Fruit fly (Drosophila melanogaster) whole organism, pupa: ENCODE data around the gene CG13699.

Experiments used
- CG10348 ChIP-seq: fragments of 200-800 bp; sonication (Bioruptor generic); IDR thresholded peaks from 2 replicates; pipeline ENCODE4 v1.3.6; 2022; ENCODE audit warnings: missing biosample characterization, missing genetic modification characterization
- CG12605 ChIP-seq: fragments of 200-800 bp; sonication (Bioruptor generic); IDR thresholded peaks from 2 replicates; pipeline ENCODE4 v1.3.6; 2022; ENCODE audit warnings: missing biosample characterization, missing genetic modification characterization
- CG13204 ChIP-seq: fragments of 200-800 bp; sonication (Bioruptor generic); optimal IDR thresholded peaks from 2 replicates; lab custom pipeline; 2018; ENCODE audit warnings: missing biosample characterization, mild to moderate bottlenecking, missing genetic modification characterization, moderate library complexity
- CG14655 ChIP-seq: fragments of 200-800 bp; sonication (Bioruptor generic); optimal IDR thresholded peaks from 3 replicates; lab custom pipeline; 2017; ENCODE audit warnings: mild to moderate bottlenecking, missing biosample characterization, missing genetic modification reagents, missing genetic modification characterization
- CG15710 ChIP-seq: fragments of 200-800 bp; sonication (Bioruptor generic); optimal IDR thresholded peaks from 2 replicates; lab custom pipeline; 2018; ENCODE audit warnings: missing biosample characterization, mild to moderate bottlenecking, missing genetic modification characterization, moderate library complexity
- CG17806 ChIP-seq: fragments of 200-800 bp; sonication (Bioruptor generic); optimal IDR thresholded peaks from 2 replicates; lab custom pipeline; 2018; ENCODE audit warnings: missing biosample characterization, mild to moderate bottlenecking, missing genetic modification characterization, moderate library complexity
- CG32121 ChIP-seq: fragments of 200-800 bp; sonication (Bioruptor generic); IDR thresholded peaks from 2 replicates; pipeline ENCODE4 v1.3.6; 2022; ENCODE audit warnings: missing biosample characterization, missing genetic modification characterization
- CG34367 ChIP-seq: fragments of 200-800 bp; sonication (Bioruptor generic); optimal IDR thresholded peaks from 2 replicates; lab custom pipeline; 2018; ENCODE audit warnings: missing biosample characterization, mild to moderate bottlenecking, missing genetic modification characterization
- CG4496 ChIP-seq: fragments of 200-800 bp; sonication (Bioruptor generic); IDR thresholded peaks from 3 replicates; pipeline ENCODE4 v1.3.6; 2022; ENCODE audit warnings: missing biosample characterization, missing genetic modification characterization
- CG8159 ChIP-seq: fragments of 200-800 bp; sonication (Bioruptor generic); optimal IDR thresholded peaks from 3 replicates; lab custom pipeline; 2018; ENCODE audit warnings: missing biosample characterization, mild to moderate bottlenecking, missing genetic modification characterization, moderate library complexity
- CG8301 ChIP-seq: fragments of 200-800 bp; sonication (Bioruptor generic); optimal IDR thresholded peaks from 2 replicates; lab custom pipeline; 2018; ENCODE audit warnings: missing biosample characterization, mild to moderate bottlenecking, missing genetic modification characterization
- CG9948 ChIP-seq: fragments of 200-800 bp; sonication (Bioruptor generic); optimal IDR thresholded peaks from 2 replicates; lab custom pipeline; 2018; ENCODE audit warnings: missing biosample characterization, mild to moderate bottlenecking, missing genetic modification characterization, moderate library complexity
- D1 ChIP-seq: fragments of 200-800 bp; sonication (Bioruptor generic); optimal IDR thresholded peaks from 2 replicates; lab custom pipeline; 2018; ENCODE audit warnings: missing biosample characterization, mild to moderate bottlenecking, missing genetic modification characterization, moderate library complexity
- EcR ChIP-seq: fragments of 200-800 bp; sonication (Bioruptor generic); optimal IDR thresholded peaks from 3 replicates; lab custom pipeline; 2019; ENCODE audit warnings: missing biosample characterization, missing genetic modification characterization, mild to moderate bottlenecking, moderate library complexity, missing genetic modification reagents
- Ets98B ChIP-seq: fragments of 200-800 bp; sonication (Bioruptor generic); IDR thresholded peaks from 2 replicates; pipeline ENCODE4 v1.3.6; 2022; ENCODE audit warnings: missing biosample characterization, missing genetic modification characterization
- Pif1A ChIP-seq: fragments of 200-800 bp; sonication (Bioruptor generic); optimal IDR thresholded peaks from 3 replicates; lab custom pipeline; 2016; ENCODE audit warnings: missing biosample characterization, missing genetic modification characterization
- Pif1B ChIP-seq: fragments of 200-800 bp; sonication (Bioruptor generic); optimal IDR thresholded peaks from 3 replicates; lab custom pipeline; 2016; ENCODE audit warnings: missing biosample characterization, missing genetic modification characterization
- Snoo ChIP-seq: fragments of 200-800 bp; sonication (Bioruptor generic); optimal IDR thresholded peaks from 3 replicates; lab custom pipeline; 2017; ENCODE audit warnings: missing biosample characterization, mild to moderate bottlenecking, missing genetic modification characterization, inconsistent platforms
- fd96Ca ChIP-seq: fragments of 200-800 bp; sonication (Bioruptor generic); IDR thresholded peaks from 3 replicates; pipeline ENCODE4 v1.3.6; 2022; ENCODE audit warnings: missing biosample characterization, missing genetic modification characterization
- gl ChIP-seq: fragments of 200-800 bp; sonication (Bioruptor generic); optimal IDR thresholded peaks from 2 replicates; lab custom pipeline; 2018; ENCODE audit warnings: missing biosample characterization, mild to moderate bottlenecking, missing genetic modification characterization
- rn ChIP-seq: fragments of 200-800 bp; sonication (Bioruptor generic); IDR thresholded peaks from 2 replicates; pipeline ENCODE4 v1.3.6; 2022; ENCODE audit warnings: missing biosample characterization, missing genetic modification characterization

The CG13699 gene

dm6 chr3L:18139184-18139629, 23.1 kb downstream of the CG13699 start, which contains the start of gene geko:
TSS of gene geko (plus strand) at chr3L:18139402.
- TF ChIP-seq Pif1A (peak; percentile 32), rn (GFP tag; lab: Robert Waterston, UW) (no peak), CG9948 (tag; lab: Kevin White, UChicago) (no peak), D1 (tag; lab: Kevin White, UChicago) (no peak), Ets98B (GFP tag; lab: Robert Waterston, UW) (peak; percentile 63; the same call in 1 of the 2 replicates), CG15710 (no peak), CG13204 (GFP tag; lab: Kevin White, UChicago) (no peak), CG4496 (GFP tag; lab: Robert Waterston, UW) (peak; percentile 62), EcR (GFP tag; lab: Kevin White, UChicago) (peak; percentile 85), Pif1B (GFP tag; lab: Kevin White, UChicago) (peak; percentile 24), CG32121 (GFP tag; lab: Robert Waterston, UW) (peak; percentile 55; the same call in 1 of the 2 replicates), CG12605 (GFP tag; lab: Robert Waterston, UW) (peak; percentile 18; the same call in 1 of the 2 replicates), CG17806 (tag; lab: Kevin White, UChicago) (no peak)

dm6 chr3L:18138280-18138679, 24.0 kb downstream of the CG13699 start:
- TF ChIP-seq CG13204 (GFP tag; lab: Kevin White, UChicago) (no peak), EcR (GFP tag; lab: Kevin White, UChicago) (no peak), rn (GFP tag; lab: Robert Waterston, UW) (no peak), fd96Ca (GFP tag; lab: Robert Waterston, UW) (no peak), Snoo (no peak), CG32121 (GFP tag; lab: Robert Waterston, UW) (no peak), CG15710 (no peak), D1 (tag; lab: Kevin White, UChicago) (no peak), CG10348 (GFP tag; lab: Robert Waterston, UW) (no peak), CG34367 (no peak), CG8159 (tag; lab: Kevin White, UChicago) (no peak), CG9948 (tag; lab: Kevin White, UChicago) (no peak), CG17806 (tag; lab: Kevin White, UChicago) (no peak), Ets98B (GFP tag; lab: Robert Waterston, UW) (no peak)

dm6 chr3L:18137197-18137596, 25.1 kb downstream of the CG13699 start:
- 0 out of 2 replicates have a peak, but pooled peaks have one; percentile 7 for TF ChIP-seq CG10348 (GFP tag; lab: Robert Waterston, UW)
- no peak for TF ChIP-seq Ets98B (GFP tag; lab: Robert Waterston, UW)
- peak; percentile 22 for TF ChIP-seq CG9948 (tag; lab: Kevin White, UChicago)
- peak; percentile 21 for TF ChIP-seq EcR (GFP tag; lab: Kevin White, UChicago)
- TF ChIP-seq CG32121 (GFP tag; lab: Robert Waterston, UW) = no peak
- no peak for TF ChIP-seq CG12605 (GFP tag; lab: Robert Waterston, UW)
- TF ChIP-seq CG13204 (GFP tag; lab: Kevin White, UChicago) = no peak
- peak; percentile 41 for TF ChIP-seq CG17806 (tag; lab: Kevin White, UChicago)
- no peak for TF ChIP-seq gl (tag; lab: Kevin White, UChicago)
- no peak for TF ChIP-seq CG4496 (GFP tag; lab: Robert Waterston, UW)
- TF ChIP-seq Snoo = peak; percentile 55
- peak; percentile 49 for TF ChIP-seq Pif1B (GFP tag; lab: Kevin White, UChicago)
- peak; percentile 22 for TF ChIP-seq CG14655 (GFP tag; lab: Kevin White, UChicago)
- peak; percentile 43 for TF ChIP-seq CG15710
- peak; percentile 31 for TF ChIP-seq Pif1A
- TF ChIP-seq CG34367 = peak; percentile 12
- TF ChIP-seq rn (GFP tag; lab: Robert Waterston, UW) = no peak
- TF ChIP-seq CG8301 (tag; lab: Kevin White, UChicago) = no peak
- TF ChIP-seq CG8159 (tag; lab: Kevin White, UChicago) = peak; percentile 59
- no peak for TF ChIP-seq D1 (tag; lab: Kevin White, UChicago)
- no peak for TF ChIP-seq fd96Ca (GFP tag; lab: Robert Waterston, UW)

DNA sequence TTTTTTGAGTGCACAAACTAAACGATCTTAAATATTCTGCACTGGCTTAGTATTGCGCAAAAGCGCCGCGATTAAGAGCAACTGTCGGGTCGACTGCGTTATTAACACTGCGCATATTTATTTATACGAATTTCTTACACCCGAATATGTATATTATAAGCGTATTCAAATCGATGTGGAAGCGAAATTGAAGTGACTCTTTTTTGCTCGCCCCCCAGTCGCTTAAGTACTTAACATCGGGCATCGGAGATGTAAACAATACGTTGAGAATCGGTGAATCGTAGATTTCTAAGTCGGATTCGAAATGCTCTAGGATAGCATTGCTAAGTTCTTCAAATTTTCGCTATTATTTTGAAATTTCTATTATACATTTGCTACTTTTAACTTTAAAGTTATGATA, 29.7 kb downstream of the CG13699 start, which contains the start of gene Cyp312a1:
TSS of gene Cyp312a1 (minus strand) at position 101 of the 400 bp plus-strand sequence.
- TF ChIP-seq CG34367 (no peak), Pif1A (no peak), CG9948 (tag; lab: Kevin White, UChicago) (no peak), Ets98B (GFP tag; lab: Robert Waterston, UW) (no peak), CG13204 (GFP tag; lab: Kevin White, UChicago) (no peak), CG15710 (no peak), Pif1B (GFP tag; lab: Kevin White, UChicago) (no peak), CG8301 (tag; lab: Kevin White, UChicago) (no peak), gl (tag; lab: Kevin White, UChicago) (no peak), CG14655 (GFP tag; lab: Kevin White, UChicago) (no peak), fd96Ca (GFP tag; lab: Robert Waterston, UW) (no peak)

DNA sequence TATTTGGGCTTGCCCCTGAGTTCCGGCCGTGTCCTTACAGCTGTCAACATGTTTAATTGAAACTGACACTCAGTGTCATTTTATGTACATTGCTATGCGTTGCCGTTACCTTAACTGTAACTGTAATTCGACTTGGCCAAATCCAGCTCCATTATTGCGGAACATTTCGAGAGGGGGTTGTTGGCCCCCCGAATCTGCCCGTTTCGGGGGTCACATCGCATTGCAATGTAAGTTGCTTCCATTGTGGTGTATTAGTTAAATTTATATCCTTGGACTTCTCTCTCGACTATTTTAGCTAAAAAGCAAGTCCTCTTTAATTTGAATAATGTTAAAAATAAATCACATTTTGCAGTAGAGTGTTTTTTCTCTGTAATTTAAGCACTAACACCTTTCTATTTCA, 38.2 kb downstream of the CG13699 start:
- TF ChIP-seq gl (tag; lab: Kevin White, UChicago) (no peak), CG12605 (GFP tag; lab: Robert Waterston, UW) (no peak), EcR (GFP tag; lab: Kevin White, UChicago) (no peak), Pif1B (GFP tag; lab: Kevin White, UChicago) (no peak), CG14655 (GFP tag; lab: Kevin White, UChicago) (no peak)

- TF ChIP-seq EcR (GFP tag; lab: Kevin White, UChicago) (no peak), Ets98B (GFP tag; lab: Robert Waterston, UW) (no peak), CG32121 (GFP tag; lab: Robert Waterston, UW) (no peak), CG15710 (no peak), CG34367 (no peak), CG12605 (GFP tag; lab: Robert Waterston, UW) (no peak), rn (GFP tag; lab: Robert Waterston, UW) (no peak), gl (tag; lab: Kevin White, UChicago) (no peak), CG8301 (tag; lab: Kevin White, UChicago) (no peak), CG17806 (tag; lab: Kevin White, UChicago) (no peak)
Measured at dm6 chr3L:18121889-18122288, 40.4 kb downstream of the CG13699 start, which contains the start of gene CG42853. TSS of gene CG42853 (minus strand) at chr3L:18121989.
